Fruit fly (Drosophila melanogaster): ENCODE measurements around the gene CG11779.

CG11779 gene

DNA sequence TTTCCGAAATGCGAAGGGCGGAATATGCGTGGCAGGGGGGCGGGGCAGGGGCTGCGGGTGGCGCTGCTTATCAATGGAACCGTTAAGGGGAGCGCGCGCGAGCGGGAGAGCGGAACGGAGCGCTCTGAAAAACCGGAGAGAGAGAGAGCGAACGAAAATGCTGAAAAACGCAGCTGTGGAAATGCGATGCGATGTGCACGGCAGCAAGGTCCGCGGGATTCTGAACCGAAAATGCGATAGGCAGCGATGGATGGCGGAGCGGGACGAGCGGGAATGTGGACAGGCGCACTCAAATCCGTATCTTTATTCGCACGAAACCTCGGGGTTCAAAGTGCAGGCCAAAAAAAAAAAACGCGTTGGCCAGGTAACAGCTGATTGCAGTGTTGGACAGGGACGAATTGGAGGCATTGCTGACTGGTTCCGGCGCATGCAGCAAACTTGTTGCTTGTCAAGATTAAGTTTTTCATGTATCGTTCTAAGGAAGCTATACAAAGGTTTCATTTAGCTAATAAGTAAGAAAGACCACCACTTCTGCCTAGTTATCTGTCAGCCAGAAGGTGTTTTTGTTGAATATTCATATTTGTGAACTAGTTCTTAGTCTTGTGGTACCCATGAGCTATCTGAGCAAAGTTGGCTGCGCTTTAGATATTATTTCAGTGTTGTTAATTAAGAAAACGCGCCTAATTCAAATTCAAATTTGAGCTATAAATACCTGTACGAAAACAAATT, 12.0 kb downstream of the CG11779 start, which contains the start of gene Ppcs:
TSS of gene Ppcs (minus strand) at position 400 of the 729 bp plus-strand sequence.
- no peak for TF ChIP-seq rn (GFP tag; IDR thresholded peaks at IDR 0.05)
- peak; percentile 37 for TF ChIP-seq CG9948 (tag; optimal IDR thresholded peaks at IDR 0.05)
- 0 out of 2 replicates have a peak, but pooled peaks have one; percentile 7 for TF ChIP-seq CG10348 (GFP tag; IDR thresholded peaks at IDR 0.05)
- peak; percentile 92 for TF ChIP-seq CG13204 (GFP tag; optimal IDR thresholded peaks at IDR 0.05)
- TF ChIP-seq CG14655 (GFP tag; optimal IDR thresholded peaks at IDR 0.05): peak; percentile 82
- TF ChIP-seq EcR (GFP tag; optimal IDR thresholded peaks at IDR 0.05): peak; percentile 27
- TF ChIP-seq gl (tag; optimal IDR thresholded peaks at IDR 0.05): peak; percentile 94
- peak; percentile 40 for TF ChIP-seq CG17806 (tag; optimal IDR thresholded peaks at IDR 0.05)
- TF ChIP-seq fd96Ca (GFP tag; IDR thresholded peaks at IDR 0.05): peak; percentile 74
- TF ChIP-seq CG15710 (tag; optimal IDR thresholded peaks at IDR 0.05): peak; percentile 48
- TF ChIP-seq CG32121 (GFP tag; IDR thresholded peaks at IDR 0.05): peak; percentile 82
- TF ChIP-seq Pif1B (GFP tag; optimal IDR thresholded peaks at IDR 0.05): peak; percentile 84
- TF ChIP-seq Ets98B (GFP tag; IDR thresholded peaks at IDR 0.05): peak; percentile 81; the same call in 1 of the 2 replicates
- peak; percentile 63 for TF ChIP-seq CG8159 (tag; optimal IDR thresholded peaks at IDR 0.05)
- peak; percentile 77 for TF ChIP-seq Snoo (tag; optimal IDR thresholded peaks at IDR 0.05)
- peak; percentile 76 for TF ChIP-seq CG8301 (tag; optimal IDR thresholded peaks at IDR 0.05)
- no peak for TF ChIP-seq D1 (tag; optimal IDR thresholded peaks at IDR 0.05)
- TF ChIP-seq CG34367 (tag; optimal IDR thresholded peaks at IDR 0.05): peak; percentile 40
- peak; percentile 90 for TF ChIP-seq CG4496 (GFP tag; IDR thresholded peaks at IDR 0.05)
- peak; percentile 87 for TF ChIP-seq Pif1A (GFP tag; optimal IDR thresholded peaks at IDR 0.05)
- peak; percentile 89 for TF ChIP-seq CG12605 (GFP tag; IDR thresholded peaks at IDR 0.05)

dm6 chr3R:19134957-19135356, 24.7 kb downstream of the CG11779 start, which contains the start of gene Cyp12a4:
Gene Cyp12a4, plus strand, starts transcription at chr3R:19135158.
- TF ChIP-seq CG14655 (GFP tag; optimal IDR thresholded peaks at IDR 0.05): no peak
- no peak for TF ChIP-seq CG34367 (tag; optimal IDR thresholded peaks at IDR 0.05)
- TF ChIP-seq CG8159 (tag; optimal IDR thresholded peaks at IDR 0.05): no peak
- TF ChIP-seq rn (GFP tag; IDR thresholded peaks at IDR 0.05): no peak
- TF ChIP-seq CG12605 (GFP tag; IDR thresholded peaks at IDR 0.05): no peak
- no peak for TF ChIP-seq CG8301 (tag; optimal IDR thresholded peaks at IDR 0.05)
- TF ChIP-seq EcR (GFP tag; optimal IDR thresholded peaks at IDR 0.05): no peak
- no peak for TF ChIP-seq CG10348 (GFP tag; IDR thresholded peaks at IDR 0.05)
- no peak for TF ChIP-seq Pif1A (GFP tag; optimal IDR thresholded peaks at IDR 0.05)
- TF ChIP-seq CG15710 (tag; optimal IDR thresholded peaks at IDR 0.05): no peak
- no peak for TF ChIP-seq Ets98B (GFP tag; IDR thresholded peaks at IDR 0.05)
- no peak for TF ChIP-seq gl (tag; optimal IDR thresholded peaks at IDR 0.05)

- TF ChIP-seq CG8301 (tag; optimal IDR thresholded peaks at IDR 0.05) (no peak), Pif1A (GFP tag; optimal IDR thresholded peaks at IDR 0.05) (no peak), CG12605 (GFP tag; IDR thresholded peaks at IDR 0.05) (no peak), EcR (GFP tag; optimal IDR thresholded peaks at IDR 0.05) (no peak), CG34367 (tag; optimal IDR thresholded peaks at IDR 0.05) (no peak), CG14655 (GFP tag; optimal IDR thresholded peaks at IDR 0.05) (no peak), CG32121 (GFP tag; IDR thresholded peaks at IDR 0.05) (no peak), Pif1B (GFP tag; optimal IDR thresholded peaks at IDR 0.05) (no peak), D1 (tag; optimal IDR thresholded peaks at IDR 0.05) (no peak), rn (GFP tag; IDR thresholded peaks at IDR 0.05) (no peak), CG10348 (GFP tag; IDR thresholded peaks at IDR 0.05) (no peak), Ets98B (GFP tag; IDR thresholded peaks at IDR 0.05) (no peak)
Measured at dm6 chr3R:19132146-19132833, 27.4 kb downstream of the CG11779 start, which contains the start of gene Cyp12a5. Gene Cyp12a5, plus strand, starts transcription at chr3R:19132648.

- peak; percentile 87 for TF ChIP-seq Pif1B (GFP tag; optimal IDR thresholded peaks at IDR 0.05)
- peak; percentile 56 for TF ChIP-seq CG13204 (GFP tag; optimal IDR thresholded peaks at IDR 0.05)
- TF ChIP-seq rn (GFP tag; IDR thresholded peaks at IDR 0.05): peak; percentile 74
- TF ChIP-seq CG12605 (GFP tag; IDR thresholded peaks at IDR 0.05): peak; percentile 90
- TF ChIP-seq CG8159 (tag; optimal IDR thresholded peaks at IDR 0.05): peak; percentile 84
- TF ChIP-seq Ets98B (GFP tag; IDR thresholded peaks at IDR 0.05): peak; percentile 88
- TF ChIP-seq CG14655 (GFP tag; optimal IDR thresholded peaks at IDR 0.05): peak; percentile 82
- TF ChIP-seq CG32121 (GFP tag; IDR thresholded peaks at IDR 0.05): peak; percentile 89
- TF ChIP-seq CG4496 (GFP tag; IDR thresholded peaks at IDR 0.05): peak; percentile 95
- TF ChIP-seq gl (tag; optimal IDR thresholded peaks at IDR 0.05): peak; percentile 71
- TF ChIP-seq CG17806 (tag; optimal IDR thresholded peaks at IDR 0.05): peak; percentile 86
- TF ChIP-seq EcR (GFP tag; optimal IDR thresholded peaks at IDR 0.05): peak; percentile 62
- TF ChIP-seq CG10348 (GFP tag; IDR thresholded peaks at IDR 0.05): peak; percentile 44
- TF ChIP-seq fd96Ca (GFP tag; IDR thresholded peaks at IDR 0.05): peak; percentile 95
- peak; percentile 28 for TF ChIP-seq D1 (tag; optimal IDR thresholded peaks at IDR 0.05)
- TF ChIP-seq CG34367 (tag; optimal IDR thresholded peaks at IDR 0.05): peak; percentile 84
- peak; percentile 71 for TF ChIP-seq CG8301 (tag; optimal IDR thresholded peaks at IDR 0.05)
- peak; percentile 89 for TF ChIP-seq Pif1A (GFP tag; optimal IDR thresholded peaks at IDR 0.05)
- peak; percentile 83 for TF ChIP-seq CG9948 (tag; optimal IDR thresholded peaks at IDR 0.05)
- TF ChIP-seq CG15710 (tag; optimal IDR thresholded peaks at IDR 0.05): peak; percentile 85
- peak; percentile 78 for TF ChIP-seq Snoo (tag; optimal IDR thresholded peaks at IDR 0.05)
Measured at dm6 chr3R:19118505-19119138, 41.1 kb downstream of the CG11779 start.

Measured in whole organism, pupa.